Fruit fly (Drosophila melanogaster): ENCODE data around the gene LysX.

Gene LysX

DNA sequence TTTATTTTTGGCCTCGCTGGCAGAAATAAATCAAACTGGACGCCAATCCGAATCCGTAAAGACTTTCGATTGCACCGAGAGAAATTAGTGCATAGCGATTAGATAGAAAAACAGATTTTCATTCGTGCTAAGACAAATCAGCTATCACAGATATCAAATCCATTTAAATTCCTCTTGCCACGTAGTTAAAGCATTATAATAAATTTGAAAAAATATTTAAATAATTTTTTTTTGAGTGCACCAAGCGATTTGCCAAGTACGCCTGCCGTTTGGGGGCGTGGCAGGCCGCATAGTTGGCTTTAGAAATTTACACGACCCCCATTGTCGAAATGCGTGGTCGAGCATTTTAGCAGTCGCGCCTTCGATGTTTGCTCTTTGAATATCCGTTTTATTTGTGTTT, 43.4 kb downstream of the LysX start (continued):
- peak; percentile 66 for TF ChIP-seq CG9215 (GFP tag; IDR thresholded peaks at IDR 0.05)
- TF ChIP-seq E2f2 (GFP tag; IDR thresholded peaks at IDR 0.05): 0 out of 2 replicates have a peak, but pooled peaks have one; percentile 9
- TF ChIP-seq CG2875 (GFP tag; optimal IDR thresholded peaks at IDR 0.05): no peak
- peak; percentile 41; the same call in 1 of the 2 replicates for TF ChIP-seq ttk (GFP tag; IDR thresholded peaks at IDR 0.05)
- TF ChIP-seq Poxn (GFP tag; IDR thresholded peaks at IDR 0.05): peak; percentile 48; the same call in 1 of the 2 replicates
- no peak for TF ChIP-seq zen2 (GFP tag; IDR thresholded peaks at IDR 0.05; ENCODE audit: partially characterized antibody)
- no peak for TF ChIP-seq salm (tag; optimal IDR thresholded peaks at IDR 0.05)
- peak; percentile 35 for TF ChIP-seq CG12769 (tag; optimal IDR thresholded peaks at IDR 0.05)
- peak; percentile 26 for TF ChIP-seq Max (GFP tag; optimal IDR thresholded peaks at IDR 0.05)
- TF ChIP-seq CG3838 (GFP tag; optimal IDR thresholded peaks at IDR 0.05): no peak
- TF ChIP-seq Dref (GFP tag; IDR thresholded peaks at IDR 0.05): no peak
- TF ChIP-seq CG7839 (tag; optimal IDR thresholded peaks at IDR 0.05): peak; percentile 58
- peak; percentile 50 for TF ChIP-seq HHEX (GFP tag; optimal IDR thresholded peaks at IDR 0.05)
- peak; percentile 74 for TF ChIP-seq slbo (GFP tag; IDR thresholded peaks at IDR 0.05)
- TF ChIP-seq Med (GFP tag): peak; percentile 82
- peak; percentile 30 for TF ChIP-seq CG4424 (GFP tag; optimal IDR thresholded peaks at IDR 0.05)
- TF ChIP-seq unpg (GFP tag; optimal IDR thresholded peaks at IDR 0.05): peak; percentile 59
- TF ChIP-seq dati (GFP tag; IDR thresholded peaks at IDR 0.05): 0 out of 2 replicates have a peak, but pooled peaks have one; percentile 18
- TF ChIP-seq MTF-1 (GFP tag; optimal IDR thresholded peaks at IDR 0.05; ENCODE audit: borderline replicate concordance): no peak
- peak; percentile 33; the same call in 1 of the 4 replicates for TF ChIP-seq Gug (GFP tag; IDR thresholded peaks at IDR 0.05)
- TF ChIP-seq CG10366 (GFP tag; IDR thresholded peaks at IDR 0.05): peak; percentile 50
- TF ChIP-seq sens (GFP tag): peak; percentile 79
- no peak for TF ChIP-seq CG7745 (tag; optimal IDR thresholded peaks at IDR 0.05)

DNA sequence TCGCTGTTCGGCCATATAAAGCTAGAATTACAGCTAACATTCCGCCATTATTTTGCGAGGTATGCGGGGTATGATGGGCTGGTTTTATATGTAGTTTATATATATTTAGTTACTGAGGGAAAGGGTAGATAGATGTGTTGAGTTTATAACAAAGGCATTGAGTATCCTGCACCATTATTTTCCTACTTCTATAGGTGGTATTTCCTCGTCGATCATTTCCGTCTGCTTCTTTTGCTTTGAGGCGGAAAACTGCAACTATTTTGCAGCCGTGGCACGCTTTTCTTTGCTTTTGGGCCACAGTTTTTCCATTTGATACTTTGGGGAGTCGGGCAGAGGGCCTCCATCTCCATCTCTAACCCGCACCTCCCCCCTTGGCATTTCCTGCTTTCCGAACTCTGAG, 45.9 kb downstream of the LysX start:
- TF ChIP-seq Hmx (GFP tag; optimal IDR thresholded peaks at IDR 0.05) (no peak), slbo (GFP tag; IDR thresholded peaks at IDR 0.05) (peak; percentile 18; the same call in 1 of the 2 replicates), HLH4C (GFP tag; IDR thresholded peaks at IDR 0.05; ENCODE audit: partially characterized antibody) (no peak), CG1603 (tag; optimal IDR thresholded peaks at IDR 0.05) (peak; percentile 45), CG14667 (GFP tag; IDR thresholded peaks at IDR 0.05) (0 out of 2 replicates have a peak, but pooled peaks have one; percentile 14), CG17328 (GFP tag; IDR thresholded peaks at IDR 0.05) (0 out of 2 replicates have a peak, but pooled peaks have one; percentile 20), slou (GFP tag; optimal IDR thresholded peaks at IDR 0.05) (no peak), TFAM (GFP tag; optimal IDR thresholded peaks at IDR 0.05) (no peak), MBD-R2 (GFP tag; IDR thresholded peaks at IDR 0.05) (no peak), Xrp1 (GFP tag; IDR thresholded peaks at IDR 0.05) (peak; percentile 24; the same call in 1 of the 2 replicates), lilli (GFP tag; optimal IDR thresholded peaks at IDR 0.05) (peak; percentile 2), Sox102F (GFP tag; optimal IDR thresholded peaks at IDR 0.05) (peak; percentile 16), ken (GFP tag; IDR thresholded peaks at IDR 0.05) (0 out of 3 replicates have a peak, but pooled peaks have one; percentile 52), H15 (GFP tag; IDR thresholded peaks at IDR 0.05) (0 out of 3 replicates have a peak, but pooled peaks have one; percentile 20), zfh1 (GFP tag; IDR thresholded peaks at IDR 0.05) (0 out of 3 replicates have a peak, but pooled peaks have one; percentile 24), CrebB (tag; optimal IDR thresholded peaks at IDR 0.05) (no peak), Med (GFP tag) (peak; percentile 50), row (GFP tag; IDR thresholded peaks at IDR 0.05) (peak; percentile 42; the same call in 2 of the 3 replicates), CG8290 (GFP tag; optimal IDR thresholded peaks at IDR 0.05) (no peak), CG8290 (tag; optimal IDR thresholded peaks at IDR 0.05) (peak in 1 of 2 experiments; percentile 4), CG14441 (GFP tag; IDR thresholded peaks at IDR 0.05) (0 out of 2 replicates have a peak, but pooled peaks have one; percentile 39), CG30403 (GFP tag; optimal IDR thresholded peaks at IDR 0.05) (peak; percentile 2), ara (GFP tag; IDR thresholded peaks at IDR 0.05) (0 out of 2 replicates have a peak, but pooled peaks have one; percentile 11), Oli (tag; optimal IDR thresholded peaks at IDR 0.05) (peak; percentile 16), Xbp1 (GFP tag; optimal IDR thresholded peaks at IDR 0.05) (peak; percentile 17), CG4404 (GFP tag; IDR thresholded peaks at IDR 0.05) (0 out of 2 replicates have a peak, but pooled peaks have one; percentile 15), ato (GFP tag; IDR thresholded peaks at IDR 0.05; ENCODE audit: partially characterized antibody) (no peak), Vsx1 (GFP tag; optimal IDR thresholded peaks at IDR 0.05) (no peak), D19B (GFP tag; optimal IDR thresholded peaks at IDR 0.05) (peak; percentile 15)
